Worm (Caenorhabditis elegans) whole organism, L3 larva: ENCODE results near the gene msd-4.
A peak's percentile ranks its signal among the peaks of the same experiment; 100 is the strongest.

Experiments used
- R02D3.7 ChIP-seq: fragments of 150-350 bp; optimal IDR thresholded peaks from 2 replicates; lab custom pipeline; 2014; ENCODE audit warnings: missing biosample characterization, missing genetic modification characterization
- aly-2 ChIP-seq: fragments of 150-350 bp; optimal IDR thresholded peaks from 2 replicates; lab custom pipeline; 2014; ENCODE audit warnings: missing biosample characterization, missing genetic modification characterization
- ama-1 ChIP-seq: fragments of 150-350 bp; optimal IDR thresholded peaks from 2 replicates; lab custom pipeline; 2018
- egl-27 ChIP-seq: sonication (generic microtip); optimal IDR thresholded peaks from 4 replicates; lab custom pipeline; 2017; ENCODE audit warnings: missing biosample characterization, missing genetic modification reagents, missing genetic modification characterization
- egl-5 ChIP-seq: fragments of 150-350 bp; optimal IDR thresholded peaks from 2 replicates; lab custom pipeline; 2017; ENCODE audit warnings: missing biosample characterization, missing genetic modification reagents, missing genetic modification characterization, inconsistent platforms
- elt-2 ChIP-seq: sonication (generic microtip); optimal IDR thresholded peaks from 2 replicates; lab custom pipeline; 2016; ENCODE audit warnings: missing genetic modification reagents, mild to moderate bottlenecking, missing genetic modification characterization, missing compliant biosample characterization
- hmg-11 ChIP-seq: sonication (generic microtip); optimal IDR thresholded peaks from 2 replicates; lab custom pipeline; 2016; ENCODE audit warnings: missing genetic modification characterization, missing compliant biosample characterization
- jun-1 ChIP-seq: fragments of 150-350 bp; optimal IDR thresholded peaks from 2 replicates; lab custom pipeline; 2014; ENCODE audit warnings: missing biosample characterization, missing genetic modification reagents, missing genetic modification characterization
- lin-15B ChIP-seq: fragments of 150-350 bp; optimal IDR thresholded peaks from 2 replicates; lab custom pipeline; 2014; ENCODE audit warnings: missing biosample characterization, missing genetic modification characterization
- lin-39 ChIP-seq: fragments of 150-350 bp; optimal IDR thresholded peaks from 2 replicates; lab custom pipeline; 2018; ENCODE audit warnings: missing biosample characterization, missing genetic modification reagents, missing genetic modification characterization
- lsy-12 ChIP-seq: sonication (generic microtip); optimal IDR thresholded peaks from 2 replicates; lab custom pipeline; 2016; ENCODE audit warnings: mild to moderate bottlenecking, missing genetic modification characterization, missing compliant biosample characterization
- mdl-1 ChIP-seq: fragments of 150-350 bp; optimal IDR thresholded peaks from 2 replicates; lab custom pipeline; 2014; ENCODE audit warnings: missing biosample characterization, missing genetic modification characterization
- mml-1 ChIP-seq: fragments of 150-350 bp; sonication (generic microtip); optimal IDR thresholded peaks from 3 replicates; lab custom pipeline; 2014; ENCODE audit warnings: missing biosample characterization, missing genetic modification characterization
- nfya-1 ChIP-seq: sonication (generic microtip); optimal IDR thresholded peaks from 2 replicates; lab custom pipeline; 2017; ENCODE audit warnings: missing genetic modification characterization, mild to moderate bottlenecking, missing compliant biosample characterization, antibody characterized with exemption, moderate library complexity; ENCODE audit not compliant: insufficient read depth
- nhr-23 ChIP-seq: fragments of 150-350 bp; optimal IDR thresholded peaks from 2 replicates; lab custom pipeline; 2014; ENCODE audit warnings: missing biosample characterization, missing genetic modification reagents, missing genetic modification characterization
- nhr-25 ChIP-seq: sonication (generic microtip); optimal IDR thresholded peaks from 2 replicates; lab custom pipeline; 2017; ENCODE audit warnings: missing biosample characterization, missing genetic modification characterization
- nhr-28 ChIP-seq: fragments of 150-350 bp; optimal IDR thresholded peaks from 2 replicates; lab custom pipeline; 2014; ENCODE audit warnings: missing biosample characterization, missing genetic modification characterization
- nhr-43 ChIP-seq: sonication (generic microtip); optimal IDR thresholded peaks from 2 replicates; lab custom pipeline; 2016; ENCODE audit warnings: mild to moderate bottlenecking, missing genetic modification characterization, missing compliant biosample characterization; ENCODE audit not compliant: poor library complexity, severe bottlenecking
- nhr-76 ChIP-seq: fragments of 150-350 bp; sonication (generic microtip); optimal IDR thresholded peaks from 5 replicates; lab custom pipeline; 2014; ENCODE audit warnings: missing biosample characterization, missing genetic modification characterization
- nhr-77 ChIP-seq: fragments of 150-350 bp; optimal IDR thresholded peaks from 2 replicates; lab custom pipeline; 2014; ENCODE audit warnings: missing biosample characterization, missing genetic modification characterization
- pha-4 ChIP-seq: fragments of 150-350 bp; optimal IDR thresholded peaks from 2 replicates; lab custom pipeline; 2014; ENCODE audit warnings: missing biosample characterization, missing genetic modification reagents, missing genetic modification characterization
- pqm-1 ChIP-seq: fragments of 150-350 bp; optimal IDR thresholded peaks from 2 replicates; lab custom pipeline; 2017; ENCODE audit warnings: missing biosample characterization, missing genetic modification characterization, inconsistent platforms
- sea-2 ChIP-seq: fragments of 150-350 bp; sonication (generic microtip); optimal IDR thresholded peaks from 4 replicates; lab custom pipeline; 2014; ENCODE audit warnings: missing biosample characterization, missing genetic modification reagents, missing genetic modification characterization
- skn-1 ChIP-seq: fragments of 150-350 bp; optimal IDR thresholded peaks from 2 replicates; lab custom pipeline; 2014; ENCODE audit warnings: missing biosample characterization, missing genetic modification characterization
- snpc-4 ChIP-seq: fragments of 150-350 bp; optimal IDR thresholded peaks from 2 replicates; lab custom pipeline; 2014; ENCODE audit warnings: missing biosample characterization, missing genetic modification characterization
- tbx-2 ChIP-seq: sonication (generic microtip); optimal IDR thresholded peaks from 2 replicates; lab custom pipeline; 2016; ENCODE audit warnings: mild to moderate bottlenecking, missing genetic modification characterization, missing compliant biosample characterization
- unc-39 ChIP-seq: sonication (generic microtip); optimal IDR thresholded peaks from 4 replicates; lab custom pipeline; 2017; ENCODE audit warnings: missing biosample characterization, missing genetic modification characterization
- zag-1 ChIP-seq: fragments of 150-350 bp; optimal IDR thresholded peaks from 2 replicates; lab custom pipeline; 2014; ENCODE audit warnings: missing biosample characterization, missing genetic modification characterization
- ztf-11 ChIP-seq: fragments of 150-350 bp; optimal IDR thresholded peaks from 2 replicates; lab custom pipeline; 2014; ENCODE audit warnings: missing biosample characterization, missing genetic modification characterization

msd-4 gene

DNA sequence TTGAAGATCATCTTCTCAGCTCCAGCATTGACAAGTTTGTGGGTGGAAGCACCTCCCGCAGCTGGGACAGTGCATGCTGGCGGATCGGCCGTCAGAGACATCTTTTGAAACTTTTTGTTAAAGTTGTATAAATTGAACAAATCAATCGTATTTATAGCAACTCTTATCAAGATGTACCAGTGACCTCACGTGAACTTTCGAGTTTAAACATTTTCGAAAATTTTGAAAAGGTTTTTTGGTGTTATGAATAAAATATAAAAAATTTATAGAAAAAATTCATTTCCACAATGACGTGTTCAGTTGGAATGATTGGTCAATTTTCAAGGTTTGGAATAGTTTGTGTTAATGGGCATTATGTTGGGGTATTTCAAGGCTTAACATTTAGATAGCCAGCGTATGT is at the start of gene msd-4, which contains the start of gene C35D10.3:
msd-4 (minus strand) TSS at position 101 of the 400 bp plus-strand sequence.
C35D10.3 (plus strand) TSS at position 279 of the 400 bp plus-strand sequence.
- TF ChIP-seq nhr-43 (tag; lab: Kevin White, UChicago) (no peak), tbx-2 (tag; lab: Kevin White, UChicago) (no peak), lin-15B (tag; lab: Kevin White, UChicago) (no peak), lin-39 (tag; lab: Kevin White, UChicago) (no peak), lsy-12 (tag; lab: Kevin White, UChicago) (no peak), pha-4 (no peak), ztf-11 (tag; lab: Kevin White, UChicago) (no peak), ama-1 (lab: Kevin White, UChicago) (no peak), elt-2 (no peak), nfya-1 (tag; lab: Kevin White, UChicago) (no peak), hmg-11 (tag; lab: Kevin White, UChicago) (no peak), nhr-76 (tag; lab: Kevin White, UChicago) (no peak), nhr-77 (no peak), egl-27 (tag; lab: Kevin White, UChicago) (no peak), sea-2 (GFP tag; lab: Kevin White, UChicago) (no peak), pqm-1 (no peak)

DNA sequence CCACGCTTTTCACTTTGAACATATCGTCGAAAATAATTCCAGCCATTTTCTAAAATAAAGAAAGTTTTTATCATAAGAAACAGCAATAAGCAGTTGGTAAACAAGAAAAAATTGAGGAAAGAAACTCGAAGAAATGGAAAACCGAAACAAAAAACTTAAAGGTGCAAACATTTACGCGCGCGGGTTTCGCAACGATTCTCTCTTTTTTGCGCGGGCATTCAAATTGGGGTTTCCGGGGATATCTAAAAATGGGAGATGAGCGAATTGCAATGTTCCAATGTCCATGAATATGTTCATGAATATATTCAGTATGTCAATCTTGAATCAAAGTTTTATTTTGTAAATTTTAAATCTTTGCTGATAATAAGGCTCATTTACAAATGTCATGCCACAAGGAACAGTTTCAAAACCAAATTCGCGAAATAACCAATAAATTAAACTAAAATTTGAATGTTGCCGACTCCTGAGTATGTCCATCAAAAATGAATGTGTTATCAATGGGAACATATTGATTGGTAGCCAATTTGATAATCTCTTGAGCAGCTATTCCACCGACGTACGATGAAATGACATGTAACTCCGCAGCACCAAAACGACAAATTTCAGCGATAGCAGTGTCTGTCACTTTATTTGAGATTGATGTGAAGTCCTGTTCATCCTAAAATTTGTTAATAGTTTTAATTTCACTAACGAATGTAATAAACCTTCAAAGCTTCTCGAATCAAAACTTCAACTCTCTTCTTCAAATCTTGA is 49.6 kb upstream of the msd-4 start, which contains the start of gene rpb-8:
rpb-8 (minus strand) TSS at position 49 of the 753 bp plus-strand sequence.
- TF ChIP-seq snpc-4 (tag; lab: Kevin White, UChicago) (peak; percentile 37), pqm-1 (no peak), aly-2 (tag; lab: Kevin White, UChicago) (no peak), egl-27 (tag; lab: Kevin White, UChicago) (no peak), nhr-25 (tag; lab: Kevin White, UChicago) (peak; percentile 8), R02D3.7 (no peak), unc-39 (no peak), egl-5 (tag; lab: Kevin White, UChicago) (peak; percentile 57), elt-2 (peak; percentile 3), lin-15B (tag; lab: Kevin White, UChicago) (peak; percentile 71), nfya-1 (tag; lab: Kevin White, UChicago) (peak; percentile 72), pha-4 (peak; percentile 71), nhr-23 (peak; percentile 66), lin-39 (tag; lab: Kevin White, UChicago) (peak; percentile 61), ama-1 (lab: Kevin White, UChicago) (peak; percentile 38)

DNA sequence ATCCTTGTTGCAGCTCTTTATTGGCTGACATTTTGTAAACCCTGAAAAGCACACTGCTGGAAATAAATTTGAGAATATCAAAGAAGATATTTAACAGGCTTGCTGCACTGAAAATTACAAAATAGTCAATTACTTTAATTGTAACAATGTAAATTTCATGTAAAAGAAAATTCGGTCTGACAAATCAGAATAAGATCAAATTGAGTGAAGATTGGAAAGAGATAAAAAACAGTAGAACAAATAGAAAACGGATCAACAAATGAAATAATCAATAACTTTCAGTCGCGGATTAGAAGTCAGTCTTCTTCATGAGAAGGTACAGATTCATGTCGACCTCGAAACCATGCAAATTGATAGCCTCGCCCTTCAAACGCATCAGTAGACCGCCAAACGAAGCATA is 48.5 kb upstream of the msd-4 start, which contains the start of gene rars-1:
rars-1 (minus strand) TSS at position 101 of the 400 bp plus-strand sequence.
- TF ChIP-seq nhr-28 (tag; lab: Kevin White, UChicago) (no peak), nhr-25 (tag; lab: Kevin White, UChicago) (no peak), ztf-11 (tag; lab: Kevin White, UChicago) (no peak), mml-1 (tag; lab: Kevin White, UChicago) (no peak), skn-1 (tag; lab: Kevin White, UChicago) (no peak), ama-1 (lab: Kevin White, UChicago) (no peak), pqm-1 (no peak), mdl-1 (tag; lab: Kevin White, UChicago) (no peak)

DNA sequence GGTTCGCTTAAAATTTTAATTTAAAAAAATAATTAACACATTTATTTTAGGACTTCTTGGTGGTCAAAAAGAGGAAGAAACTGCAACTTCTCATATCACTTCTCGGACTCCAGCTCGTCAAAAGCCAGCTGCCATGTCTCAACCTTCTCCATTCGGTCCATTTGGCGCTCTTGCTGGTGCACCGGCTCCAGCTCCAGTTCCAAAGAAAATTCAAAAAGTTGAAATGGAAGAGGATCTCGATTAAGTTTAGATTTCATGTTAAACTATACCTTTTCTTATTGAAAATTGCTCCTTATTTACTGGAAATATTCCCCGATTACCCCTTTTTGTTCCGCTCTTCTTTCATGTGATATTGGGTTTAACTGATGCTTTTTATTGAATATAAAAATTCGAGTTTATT is 45.2 kb upstream of the msd-4 start:
- TF ChIP-seq jun-1 (tag; lab: Kevin White, UChicago) = no peak
- TF ChIP-seq nhr-76 (tag; lab: Kevin White, UChicago) = no peak
- TF ChIP-seq egl-5 (tag; lab: Kevin White, UChicago) = no peak
- no peak for TF ChIP-seq mml-1 (tag; lab: Kevin White, UChicago)
- no peak for TF ChIP-seq nhr-25 (tag; lab: Kevin White, UChicago)
- TF ChIP-seq, all 47 proteins: peak for 0

DNA sequence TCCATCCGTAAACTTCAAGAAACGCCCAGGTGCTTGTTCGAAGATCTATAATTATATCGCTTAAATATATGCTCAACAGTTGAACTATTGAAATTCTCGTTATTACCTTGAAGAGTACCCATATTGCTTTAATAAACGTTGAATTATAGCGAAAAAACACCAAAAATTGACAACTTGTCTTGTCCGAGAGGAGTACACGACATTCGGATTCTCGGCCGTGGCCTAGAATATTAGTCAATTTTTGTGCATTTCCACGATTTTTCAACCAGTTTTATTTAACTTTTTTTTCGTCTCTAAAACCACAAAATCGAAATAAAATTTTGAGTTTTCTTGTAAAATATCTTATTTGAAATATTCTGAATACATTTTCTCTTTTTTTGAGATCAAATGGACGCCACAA is 43.8 kb upstream of the msd-4 start, which contains the start of the genes F26F4.9 and cee-1:
F26F4.9 (minus strand) TSS at position 205 of the 400 bp plus-strand sequence.
cee-1 (plus strand) TSS at position 383 of the 400 bp plus-strand sequence.
- TF ChIP-seq nhr-23 (peak; percentile 48), elt-2 (peak; percentile 6), pha-4 (peak; percentile 71), mdl-1 (tag; lab: Kevin White, UChicago) (no peak), snpc-4 (tag; lab: Kevin White, UChicago) (peak; percentile 53), lin-15B (tag; lab: Kevin White, UChicago) (peak; percentile 80), jun-1 (tag; lab: Kevin White, UChicago) (peak; percentile 22), ztf-11 (tag; lab: Kevin White, UChicago) (no peak), hmg-11 (tag; lab: Kevin White, UChicago) (peak; percentile 33), ama-1 (lab: Kevin White, UChicago) (no peak), zag-1 (tag; lab: Kevin White, UChicago) (no peak), nhr-43 (tag; lab: Kevin White, UChicago) (peak; percentile 90), pqm-1 (peak; percentile 43), nfya-1 (tag; lab: Kevin White, UChicago) (peak; percentile 65)
